Worm (Caenorhabditis elegans) whole organism, late embryonic: Measurements from ENCODE around the gene dhc-4.

Source experiments
- C38D4.7 ChIP-seq: fragments of 200-800 bp; sonication (Bioruptor generic); optimal IDR thresholded peaks from 2 replicates; lab custom pipeline; 2018; ENCODE audit warnings: mild to moderate bottlenecking, missing genetic modification characterization, moderate library complexity, missing compliant biosample characterization
- F13H6.1 ChIP-seq: sonication (generic microtip); optimal IDR thresholded peaks from 2 replicates; lab custom pipeline; 2016; ENCODE audit warnings: missing genetic modification characterization, missing compliant biosample characterization
- K02D7.2 ChIP-seq: sonication (generic microtip); optimal IDR thresholded peaks from 2 replicates; lab custom pipeline; 2017; ENCODE audit warnings: mild to moderate bottlenecking, missing genetic modification characterization, missing compliant biosample characterization
- T23F11.4 ChIP-seq: fragments of 200-800 bp; sonication (Bioruptor generic); optimal IDR thresholded peaks from 2 replicates; lab custom pipeline; 2018; ENCODE audit warnings: mild to moderate bottlenecking, missing genetic modification characterization, missing compliant biosample characterization
- Y22D7AL.16 ChIP-seq: sonication (generic microtip); optimal IDR thresholded peaks from 2 replicates; lab custom pipeline; 2016; ENCODE audit warnings: missing genetic modification characterization, missing compliant biosample characterization
- ahr-1 ChIP-seq: sonication (generic microtip); optimal IDR thresholded peaks from 2 replicates; lab custom pipeline; 2016; ENCODE audit warnings: missing genetic modification characterization, missing compliant biosample characterization
- ceh-2 ChIP-seq: sonication (generic microtip); optimal IDR thresholded peaks from 2 replicates; lab custom pipeline; 2016; ENCODE audit warnings: missing genotype, missing genetic modification characterization, missing compliant biosample characterization
- ceh-24 ChIP-seq: sonication (generic microtip); optimal IDR thresholded peaks from 2 replicates; lab custom pipeline; 2016; ENCODE audit warnings: mild to moderate bottlenecking, missing genetic modification characterization, missing compliant biosample characterization
- ceh-31 ChIP-seq: sonication (generic microtip); optimal IDR thresholded peaks from 2 replicates; lab custom pipeline; 2016; ENCODE audit warnings: missing genetic modification characterization, missing compliant biosample characterization
- ceh-48 ChIP-seq: sonication (generic microtip); optimal IDR thresholded peaks from 2 replicates; lab custom pipeline; 2016; ENCODE audit warnings: missing genetic modification characterization, inconsistent platforms, missing compliant biosample characterization
- ceh-9 ChIP-seq: sonication (generic microtip); optimal IDR thresholded peaks from 2 replicates; lab custom pipeline; 2016; ENCODE audit warnings: mild to moderate bottlenecking, missing genetic modification characterization, inconsistent platforms, missing compliant biosample characterization
- dve-1 ChIP-seq: sonication (generic microtip); optimal IDR thresholded peaks from 2 replicates; lab custom pipeline; 2017; ENCODE audit warnings: antibody characterized with exemption, mild to moderate bottlenecking, missing genetic modification characterization, missing compliant biosample characterization
- elt-2 ChIP-seq: sonication (generic microtip); optimal IDR thresholded peaks from 2 replicates; lab custom pipeline; 2016; ENCODE audit warnings: missing genetic modification reagents, missing genetic modification characterization, missing compliant biosample characterization
- elt-4 ChIP-seq: sonication (generic microtip); optimal IDR thresholded peaks from 2 replicates; lab custom pipeline; 2016; ENCODE audit warnings: missing genetic modification characterization, missing compliant biosample characterization
- eyg-1 ChIP-seq: sonication (generic microtip); optimal IDR thresholded peaks from 2 replicates; lab custom pipeline; 2016; ENCODE audit warnings: missing genotype, missing genetic modification characterization, missing compliant biosample characterization
- fkh-10 ChIP-seq: fragments of 150-350 bp; optimal IDR thresholded peaks from 2 replicates; lab custom pipeline; 2014; ENCODE audit warnings: missing biosample characterization, missing genetic modification reagents, missing genetic modification characterization
- hlh-30 ChIP-seq: sonication (generic microtip); optimal IDR thresholded peaks from 2 replicates; lab custom pipeline; 2017; ENCODE audit warnings: antibody characterized with exemption, missing genetic modification characterization, missing compliant biosample characterization; ENCODE audit not compliant: insufficient read depth
- hlh-8 ChIP-seq: sonication (generic microtip); optimal IDR thresholded peaks from 2 replicates; lab custom pipeline; 2016; ENCODE audit warnings: missing genotype, missing genetic modification characterization, missing compliant biosample characterization
- nfya-1 ChIP-seq: sonication (generic microtip); optimal IDR thresholded peaks from 2 replicates; lab custom pipeline; 2017; ENCODE audit warnings: missing genetic modification characterization, mild to moderate bottlenecking, missing compliant biosample characterization, antibody characterized with exemption, moderate library complexity
- nhr-232 ChIP-seq: sonication (generic microtip); optimal IDR thresholded peaks from 2 replicates; lab custom pipeline; 2016; ENCODE audit warnings: missing genetic modification characterization, missing compliant biosample characterization
- pha-4 ChIP-seq: fragments of 150-350 bp; optimal IDR thresholded peaks from 2 replicates; lab custom pipeline; 2018; ENCODE audit warnings: missing biosample characterization, missing genetic modification reagents, missing genetic modification characterization
- ref-2 ChIP-seq: sonication (generic microtip); optimal IDR thresholded peaks from 2 replicates; lab custom pipeline; 2016; ENCODE audit warnings: missing genetic modification characterization, missing compliant biosample characterization
- rnt-1 ChIP-seq: sonication (generic microtip); optimal IDR thresholded peaks from 2 replicates; lab custom pipeline; 2016; ENCODE audit warnings: missing genetic modification characterization, missing compliant biosample characterization
- sdc-2 ChIP-seq: sonication (generic microtip); optimal IDR thresholded peaks from 2 replicates; lab custom pipeline; 2016; ENCODE audit warnings: missing genotype, missing genetic modification characterization, missing compliant biosample characterization
- sox-2 ChIP-seq: fragments of 200-800 bp; sonication (Bioruptor generic); IDR thresholded peaks from 2 replicates; pipeline ENCODE4 v1.3.6; 2022; ENCODE audit warnings: missing genetic modification reagents, missing genetic modification characterization, missing compliant biosample characterization
- syd-9 ChIP-seq: sonication (generic microtip); optimal IDR thresholded peaks from 2 replicates; lab custom pipeline; 2016; ENCODE audit warnings: mild to moderate bottlenecking, missing genetic modification characterization, moderate library complexity, missing compliant biosample characterization
- tbx-2 ChIP-seq: sonication (generic microtip); optimal IDR thresholded peaks from 2 replicates; lab custom pipeline; 2016; ENCODE audit warnings: missing genetic modification characterization, missing compliant biosample characterization
- ttx-3 ChIP-seq: sonication (generic microtip); optimal IDR thresholded peaks from 2 replicates; lab custom pipeline; 2016; ENCODE audit warnings: missing genetic modification reagents, missing genetic modification characterization, missing compliant biosample characterization
- unc-3 ChIP-seq, 2 experiments: fragments of 200-800 bp in 1 of 2; sonication (Bioruptor generic) in 1 of 2; sonication (generic microtip) in 1 of 2; conservative IDR thresholded peaks in 1 of 2; optimal IDR thresholded peaks in 1 of 2; 2 replicates each; pipeline versions ENCODE4 v1.3.6 to Lab custom; 2016 to 2022; ENCODE audit warnings: missing compliant biosample characterization in 2 of 2, missing genetic modification characterization in 2 of 2, missing genetic modification reagents in 1 of 2
- unc-55 ChIP-seq: sonication (generic microtip); optimal IDR thresholded peaks from 2 replicates; lab custom pipeline; 2017; ENCODE audit warnings: missing biosample characterization, missing genetic modification reagents, missing genetic modification characterization
- unc-86 ChIP-seq: sonication (generic microtip); optimal IDR thresholded peaks from 2 replicates; lab custom pipeline; 2016; ENCODE audit warnings: missing genetic modification characterization, missing compliant biosample characterization

Gene dhc-4

DNA sequence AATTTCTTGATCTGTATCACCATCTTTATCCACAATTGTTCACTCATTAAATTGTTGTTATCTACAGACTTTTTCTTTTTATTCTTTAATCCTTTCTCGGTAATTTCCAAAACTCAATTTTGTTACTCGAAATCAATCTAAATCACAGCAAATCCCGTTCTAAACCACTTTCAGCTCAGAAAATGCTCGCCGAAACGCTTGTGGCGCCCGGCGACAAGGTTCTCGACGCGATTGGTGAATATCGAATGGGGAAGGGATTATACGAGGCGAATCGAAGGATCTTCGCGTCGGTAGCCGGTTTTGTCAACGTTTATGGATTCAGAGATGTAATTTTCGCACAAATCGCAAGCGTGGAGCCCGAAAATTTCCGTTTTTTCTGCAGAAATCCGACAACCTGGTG is 39.1 kb downstream of the dhc-4 start, which contains the start of gene exos-1:
Gene exos-1, plus strand, starts transcription at position 175 of the 400 bp plus-strand sequence.
- TF ChIP-seq pha-4 (tag; lab: Kevin White, UChicago) (no peak), dve-1 (tag; lab: Kevin White, UChicago) (no peak), elt-4 (tag; lab: Kevin White, UChicago) (no peak), ceh-9 (no peak), Y22D7AL.16 (tag; lab: Kevin White, UChicago) (no peak), ceh-2 (no peak), ttx-3 (tag; lab: Kevin White, UChicago) (no peak), K02D7.2 (tag; lab: Kevin White, UChicago) (no peak)

DNA sequence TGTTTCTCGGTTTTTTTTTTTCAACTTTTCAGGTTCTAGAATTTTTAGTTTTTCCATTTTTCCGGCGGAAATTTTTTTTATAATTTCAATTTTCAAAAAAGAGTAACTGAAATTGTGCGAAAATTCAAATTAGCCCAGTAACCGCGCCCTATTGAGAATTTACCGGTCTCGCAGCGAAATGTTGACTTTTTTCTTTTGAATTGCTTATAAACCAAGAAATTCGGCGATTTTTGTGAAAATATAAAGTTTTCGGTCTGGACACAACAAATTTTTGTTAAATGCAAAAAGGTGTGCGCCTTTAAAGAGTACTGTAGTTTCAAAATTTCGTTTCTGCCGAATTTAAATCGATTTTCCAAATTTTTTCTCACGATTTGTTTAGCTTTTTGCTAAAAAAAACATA is 40.9 kb downstream of the dhc-4 start:
- TF ChIP-seq ref-2 (tag; lab: Kevin White, UChicago) (no peak), F13H6.1 (tag; lab: Kevin White, UChicago) (no peak)

DNA sequence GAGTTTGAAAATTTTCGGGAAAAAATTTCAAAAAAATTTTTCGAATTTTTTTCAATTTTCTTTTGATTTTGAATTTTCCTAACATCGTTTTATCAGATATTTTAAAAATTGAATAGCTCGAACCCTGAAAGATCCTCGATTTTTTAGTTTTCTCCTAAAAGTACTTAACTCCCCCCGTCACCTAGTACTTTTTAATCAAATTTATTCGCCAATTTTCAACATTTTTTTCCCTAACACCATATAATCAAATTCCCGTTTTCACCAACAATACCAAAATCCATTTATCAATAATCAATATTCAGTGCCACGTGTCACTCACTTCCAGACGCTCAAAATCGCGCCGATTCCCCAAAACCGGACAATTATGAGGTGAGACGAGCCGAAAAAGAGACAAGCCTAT is 42.5 kb downstream of the dhc-4 start, which contains the start of gene kvs-4:
Gene kvs-4, plus strand, starts transcription at position 301 of the 400 bp plus-strand sequence.
- TF ChIP-seq C38D4.7 (no peak), ceh-31 (tag; lab: Kevin White, UChicago) (no peak), ahr-1 (tag; lab: Kevin White, UChicago) (no peak), tbx-2 (tag; lab: Kevin White, UChicago) (no peak), sdc-2 (tag; lab: Kevin White, UChicago) (no peak), syd-9 (tag; lab: Kevin White, UChicago) (no peak), nhr-232 (tag; lab: Kevin White, UChicago) (no peak), unc-3 (GFP tag; conservative IDR thresholded peaks at IDR 0.05; lab: Robert Waterston, UW) (no peak), unc-3 (tag; optimal IDR thresholded peaks at IDR 0.05; lab: Kevin White, UChicago) (no peak), T23F11.4 (GFP tag; lab: Kevin White, UChicago) (no peak), nfya-1 (tag; lab: Kevin White, UChicago) (no peak), rnt-1 (tag; lab: Kevin White, UChicago) (no peak), elt-4 (tag; lab: Kevin White, UChicago) (no peak), hlh-8 (no peak), eyg-1 (tag; lab: Kevin White, UChicago) (no peak), ceh-9 (no peak), sox-2 (GFP tag; lab: Robert Waterston, UW) (no peak)

DNA sequence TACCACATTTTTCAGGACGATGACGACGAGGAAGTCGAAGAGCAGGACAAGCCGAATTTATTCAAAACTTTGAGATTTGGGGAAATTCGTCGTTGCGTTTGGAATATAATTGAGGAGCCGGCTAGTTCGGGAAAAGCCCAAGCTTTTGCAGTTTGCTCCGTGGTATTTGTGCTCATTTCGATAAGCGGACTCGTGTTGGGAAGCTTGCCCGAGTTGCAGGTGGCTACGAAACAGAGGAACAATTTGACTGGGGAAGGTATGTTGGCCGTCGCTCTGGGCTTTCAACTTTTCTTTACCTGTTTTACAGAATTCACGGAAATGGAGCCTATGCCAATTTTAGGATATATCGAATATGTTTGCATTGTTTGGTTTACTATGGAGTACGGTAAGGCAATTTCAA is 52.5 kb downstream of the dhc-4 start:
- TF ChIP-seq ceh-48 (tag; lab: Kevin White, UChicago): no peak
- no peak for TF ChIP-seq elt-2 (tag; lab: Kevin White, UChicago)
- TF ChIP-seq fkh-10: no peak
- TF ChIP-seq ref-2 (tag; lab: Kevin White, UChicago): no peak
- TF ChIP-seq ceh-2: no peak
- no peak for TF ChIP-seq ceh-24 (tag; lab: Kevin White, UChicago)
- TF ChIP-seq, all 69 proteins: peak for 0

DNA sequence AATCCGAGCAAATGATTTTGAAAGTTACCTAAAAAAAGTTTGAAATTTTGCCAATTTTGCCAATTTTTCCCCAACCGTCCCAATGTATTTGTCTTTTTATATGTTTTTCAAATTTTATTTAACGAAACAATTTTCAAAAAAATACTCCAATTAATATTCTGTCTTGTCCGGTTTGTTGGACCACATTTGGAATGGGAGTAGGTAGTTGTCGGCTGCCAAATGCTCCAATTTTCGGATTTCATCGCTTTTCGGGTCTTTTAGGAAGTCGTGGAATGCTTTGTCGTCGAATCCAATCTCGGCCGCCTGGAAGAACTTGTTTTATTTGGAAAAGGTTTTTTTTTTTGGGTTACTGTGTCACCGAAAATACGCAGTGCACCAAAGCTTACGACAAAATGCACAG is 55.4 kb downstream of the dhc-4 start:
- TF ChIP-seq elt-2 (tag; lab: Kevin White, UChicago): no peak
- no peak for TF ChIP-seq unc-3 (GFP tag; conservative IDR thresholded peaks at IDR 0.05; lab: Robert Waterston, UW)
- no peak for TF ChIP-seq unc-3 (tag; optimal IDR thresholded peaks at IDR 0.05; lab: Kevin White, UChicago)
- no peak for TF ChIP-seq ceh-31 (tag; lab: Kevin White, UChicago)
- TF ChIP-seq unc-55 (GFP tag; lab: Kevin White, UChicago): no peak
- no peak for TF ChIP-seq unc-86 (tag; lab: Kevin White, UChicago)
- TF ChIP-seq C38D4.7: no peak
- no peak for TF ChIP-seq hlh-30 (tag; lab: Kevin White, UChicago)
